Worm (Caenorhabditis elegans): ENCODE data around the gene F20D6.5.

DNA sequence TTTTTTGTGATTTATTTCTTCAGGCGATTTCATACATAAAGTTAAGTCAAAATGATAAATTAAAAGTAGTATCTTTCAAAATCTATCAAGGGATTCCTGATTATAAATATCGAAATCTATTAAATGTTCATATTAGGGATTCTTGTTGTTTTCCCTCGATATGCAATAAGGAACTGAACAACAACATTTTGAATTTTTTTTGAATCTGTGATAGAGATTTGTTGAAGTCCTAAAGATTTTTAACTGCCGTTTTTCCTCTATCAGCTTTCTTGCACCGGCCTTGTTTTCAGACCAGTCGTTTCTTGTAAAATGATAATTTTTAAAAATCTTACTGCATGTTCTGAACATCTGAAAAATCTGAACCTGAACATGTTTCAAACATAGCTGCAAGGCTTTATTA is 6.0 kb upstream of the F20D6.5 start:
- TF ChIP-seq ztf-23 (GFP tag; IDR thresholded peaks at IDR 0.05): no peak
- TF ChIP-seq tab-1 (GFP tag; IDR thresholded peaks at IDR 0.05): no peak
- TF ChIP-seq T22C8.4 (GFP tag; IDR thresholded peaks at IDR 0.05): no peak
- no peak for TF ChIP-seq cog-1 (tag; optimal IDR thresholded peaks at IDR 0.05)

All from whole organism, midembryonic.